Worm (Caenorhabditis elegans): ENCODE measurements around the gene C02B8.3.

DNA sequence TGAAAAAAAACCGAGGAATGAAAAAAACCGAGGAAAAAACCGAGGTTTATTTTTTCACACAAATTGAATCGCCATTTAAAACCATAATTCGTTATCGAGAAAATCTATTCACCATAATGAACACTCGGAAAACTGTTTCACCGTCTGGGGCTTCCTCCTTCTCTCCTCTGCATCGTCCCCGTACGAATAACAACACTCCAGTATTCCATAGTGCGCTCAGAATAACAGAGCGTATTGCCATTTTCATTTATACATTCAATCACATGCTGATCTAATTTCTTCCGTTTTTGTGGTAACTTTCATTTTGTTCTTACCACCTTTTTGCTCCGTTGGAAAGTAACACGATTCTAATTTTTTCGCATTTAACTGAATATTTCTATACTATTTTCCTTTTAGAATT lies 30.3 kb downstream of the C02B8.3 start, which contains the start of gene C17H11.2:
- no peak for TF ChIP-seq F13H6.1 (tag; optimal IDR thresholded peaks at IDR 0.05)
- TF ChIP-seq ama-1 (optimal IDR thresholded peaks at IDR 0.05) = no peak
